Worm (Caenorhabditis elegans): ENCODE results near the gene lat-2.
A peak's percentile ranks its signal among the peaks of the same experiment; 100 is the strongest.

lat-2 gene

DNA sequence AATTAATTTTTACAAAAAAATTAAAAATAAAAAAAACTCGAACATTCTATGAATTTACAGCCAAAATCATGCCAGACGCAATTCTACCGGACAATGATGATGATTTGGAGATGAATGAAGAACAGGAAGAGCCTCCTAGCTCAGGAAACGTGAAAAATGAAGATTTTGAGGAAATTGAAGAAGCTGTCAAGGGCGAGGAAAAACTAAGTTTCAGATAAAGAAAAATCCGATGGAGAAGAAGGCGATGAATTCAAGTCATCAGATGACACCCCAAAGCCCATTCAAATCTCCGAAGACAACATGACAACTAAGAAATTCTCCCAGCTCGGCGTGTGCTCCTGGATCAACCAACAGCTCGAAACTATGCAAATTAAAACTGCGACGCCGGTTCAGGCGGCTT is 37.1 kb upstream of the lat-2 start, which contains the start of gene Y52E8A.1:
Y52E8A.1 (plus strand) TSS at position 301 of the 400 bp plus-strand sequence.
- TF ChIP-seq ces-1 (GFP tag; optimal IDR thresholded peaks at IDR 0.05) = no peak
- no peak for TF ChIP-seq nhr-237 (tag; optimal IDR thresholded peaks at IDR 0.05)
- no peak for TF ChIP-seq elt-1 (tag; optimal IDR thresholded peaks at IDR 0.05; ENCODE audit: borderline replicate concordance, insufficient read depth)
- no peak for TF ChIP-seq nhr-76 (tag; optimal IDR thresholded peaks at IDR 0.05)
- TF ChIP-seq ceh-83 (GFP tag; optimal IDR thresholded peaks at IDR 0.05) = no peak
- TF ChIP-seq elt-3 (tag; optimal IDR thresholded peaks at IDR 0.05) = no peak
- TF ChIP-seq ham-2 (GFP tag; optimal IDR thresholded peaks at IDR 0.05) = no peak
- no peak for TF ChIP-seq flh-1 (GFP tag; optimal IDR thresholded peaks at IDR 0.05)
- no peak for TF ChIP-seq ztf-11 (tag; optimal IDR thresholded peaks at IDR 0.05)

DNA sequence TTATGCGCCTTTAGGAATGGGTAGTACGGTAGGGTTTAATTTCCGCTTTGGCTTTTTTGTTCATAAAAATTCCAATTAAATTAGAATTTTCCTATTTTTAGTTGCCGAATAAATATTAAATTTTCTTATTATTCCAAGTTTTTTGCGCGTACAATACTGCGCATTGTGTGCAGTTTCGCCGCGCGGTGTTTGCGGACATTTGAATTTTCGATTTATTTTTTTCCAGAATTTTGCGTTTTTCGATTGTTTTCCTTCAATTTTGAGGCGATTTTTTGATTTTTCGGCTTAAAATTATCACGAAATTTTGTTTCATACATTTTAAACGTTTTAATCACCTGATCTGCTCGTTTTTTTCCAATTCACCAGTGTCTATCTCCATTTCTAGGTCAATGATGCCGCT is 36.0 kb upstream of the lat-2 start, which contains the start of gene H20J04.6:
H20J04.6 (plus strand) TSS at position 386 of the 400 bp plus-strand sequence.
- no peak for TF ChIP-seq lin-32 (GFP tag; optimal IDR thresholded peaks at IDR 0.05)
- TF ChIP-seq sem-2 (GFP tag; optimal IDR thresholded peaks at IDR 0.05) = no peak
- no peak for TF ChIP-seq mls-2 (tag; optimal IDR thresholded peaks at IDR 0.05)
- TF ChIP-seq ceh-43 (GFP tag; optimal IDR thresholded peaks at IDR 0.05) = no peak
- peak; percentile 29 for TF ChIP-seq mep-1 (tag; optimal IDR thresholded peaks at IDR 0.05)
- no peak for TF ChIP-seq mab-5 (tag; optimal IDR thresholded peaks at IDR 0.05)
- peak; percentile 18 for TF ChIP-seq ces-1 (GFP tag; optimal IDR thresholded peaks at IDR 0.05)
- no peak for TF ChIP-seq unc-39 (tag; optimal IDR thresholded peaks at IDR 0.05)
- no peak for TF ChIP-seq tbx-8 (GFP tag; optimal IDR thresholded peaks at IDR 0.05)
- no peak for TF ChIP-seq blmp-1 (tag; optimal IDR thresholded peaks at IDR 0.05)
- no peak for TF ChIP-seq unc-120 (tag; optimal IDR thresholded peaks at IDR 0.05; ENCODE audit: poor library complexity, severe bottlenecking)
- TF ChIP-seq bed-3 (GFP tag; optimal IDR thresholded peaks at IDR 0.05) = no peak
- TF ChIP-seq zip-8 (tag; optimal IDR thresholded peaks at IDR 0.05) = no peak
- TF ChIP-seq elt-1 (tag; optimal IDR thresholded peaks at IDR 0.05; ENCODE audit: borderline replicate concordance, insufficient read depth) = no peak
- TF ChIP-seq lsy-2 (tag; optimal IDR thresholded peaks at IDR 0.05) = peak; percentile 39
- TF ChIP-seq flh-1 (GFP tag; optimal IDR thresholded peaks at IDR 0.05) = no peak
- TF ChIP-seq ztf-11 (tag; optimal IDR thresholded peaks at IDR 0.05) = no peak
- TF ChIP-seq hlh-1 (tag; optimal IDR thresholded peaks at IDR 0.05) = no peak
- no peak for TF ChIP-seq M03D4.4 (tag; optimal IDR thresholded peaks at IDR 0.05)
- TF ChIP-seq nhr-237 (tag; optimal IDR thresholded peaks at IDR 0.05) = no peak
- no peak for TF ChIP-seq sptf-1 (tag; optimal IDR thresholded peaks at IDR 0.05)
- no peak for TF ChIP-seq unc-62 (GFP tag; optimal IDR thresholded peaks at IDR 0.05)
- peak; percentile 13 for TF ChIP-seq ceh-83 (GFP tag; optimal IDR thresholded peaks at IDR 0.05)
- no peak for TF ChIP-seq elt-3 (tag; optimal IDR thresholded peaks at IDR 0.05)

DNA sequence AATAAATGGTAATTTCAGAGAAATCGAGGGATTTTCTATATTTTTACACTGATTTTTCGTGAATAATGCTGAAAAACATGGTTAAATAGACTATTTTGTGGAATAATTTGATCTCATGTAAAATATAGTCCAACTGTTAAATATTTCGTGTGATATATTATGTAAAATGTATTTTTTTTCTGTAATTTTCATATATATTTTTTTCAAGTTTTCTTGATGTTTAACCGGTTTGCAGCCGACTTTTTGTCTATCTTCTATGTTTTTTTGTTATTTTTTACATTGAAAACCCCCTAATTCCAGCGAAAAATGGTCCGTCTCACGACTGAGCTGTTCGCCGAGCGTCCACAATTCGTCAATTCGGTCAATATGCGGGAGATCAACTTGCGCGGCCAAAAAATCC is 34.8 kb upstream of the lat-2 start, which contains the start of gene mog-2:
mog-2 (plus strand) TSS at position 301 of the 400 bp plus-strand sequence.
- TF ChIP-seq drap-1 (GFP tag; optimal IDR thresholded peaks at IDR 0.05) (no peak), elt-1 (tag; optimal IDR thresholded peaks at IDR 0.05; ENCODE audit: borderline replicate concordance, insufficient read depth) (no peak), sem-2 (GFP tag; optimal IDR thresholded peaks at IDR 0.05) (no peak), snpc-4 (tag; optimal IDR thresholded peaks at IDR 0.05) (no peak), ztf-11 (tag; optimal IDR thresholded peaks at IDR 0.05) (no peak), nhr-12 (tag; optimal IDR thresholded peaks at IDR 0.05) (no peak), unc-120 (tag; optimal IDR thresholded peaks at IDR 0.05; ENCODE audit: poor library complexity, severe bottlenecking) (no peak), M03D4.4 (tag; optimal IDR thresholded peaks at IDR 0.05) (no peak), hlh-1 (tag; optimal IDR thresholded peaks at IDR 0.05) (no peak), nhr-28 (tag; optimal IDR thresholded peaks at IDR 0.05) (no peak), bed-3 (GFP tag; optimal IDR thresholded peaks at IDR 0.05) (no peak)

DNA sequence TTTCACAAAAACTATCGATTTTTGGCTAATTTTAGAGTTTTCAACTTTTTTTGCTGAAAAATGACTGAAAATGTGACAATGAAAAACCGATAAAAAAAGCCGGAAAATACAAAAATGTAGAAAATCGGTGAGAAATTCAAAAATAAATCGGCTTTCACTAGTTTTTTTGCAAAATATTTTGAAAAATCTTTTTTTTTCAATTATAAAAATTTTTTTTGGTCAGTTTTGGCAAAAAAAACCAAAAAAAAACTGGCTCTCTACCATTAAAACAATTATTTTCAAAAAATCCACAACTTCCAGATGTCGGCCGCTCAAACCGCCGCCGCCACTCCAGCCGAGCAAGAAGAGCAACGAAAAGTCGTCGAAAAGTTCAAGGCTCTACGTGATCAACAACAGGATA is 32.4 kb upstream of the lat-2 start, which contains the start of gene pfd-2:
pfd-2 (plus strand) TSS at position 301 of the 400 bp plus-strand sequence.
- TF ChIP-seq mab-5 (tag; optimal IDR thresholded peaks at IDR 0.05) = no peak

DNA sequence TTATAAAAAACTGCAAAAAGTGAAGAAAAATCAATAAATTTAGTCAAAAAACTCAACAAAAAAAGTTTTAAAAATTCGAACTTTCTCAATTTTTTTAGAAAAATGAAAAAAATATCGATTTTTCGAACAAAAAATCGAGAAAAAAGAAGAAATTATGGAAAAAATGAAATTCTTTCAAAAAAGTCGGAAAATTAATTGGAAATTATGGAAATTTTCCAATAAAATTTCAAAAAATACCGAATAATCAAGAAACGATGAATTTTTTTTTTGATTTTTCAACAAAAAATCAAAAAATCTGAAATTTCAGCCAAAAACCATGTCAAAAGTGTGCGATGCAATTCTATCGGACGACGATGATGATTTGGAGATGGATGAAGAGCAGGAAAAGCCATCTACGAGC is 30.1 kb upstream of the lat-2 start, which contains the start of gene H20J04.4:
H20J04.4 (plus strand) TSS at position 301 of the 400 bp plus-strand sequence.
- TF ChIP-seq drap-1 (GFP tag; optimal IDR thresholded peaks at IDR 0.05) (no peak), mep-1 (tag; optimal IDR thresholded peaks at IDR 0.05) (no peak), ces-1 (GFP tag; optimal IDR thresholded peaks at IDR 0.05) (no peak), elt-1 (tag; optimal IDR thresholded peaks at IDR 0.05; ENCODE audit: borderline replicate concordance, insufficient read depth) (no peak), blmp-1 (tag; optimal IDR thresholded peaks at IDR 0.05) (no peak), ztf-11 (tag; optimal IDR thresholded peaks at IDR 0.05) (no peak), sptf-1 (tag; optimal IDR thresholded peaks at IDR 0.05) (no peak), ceh-39 (tag; optimal IDR thresholded peaks at IDR 0.05) (no peak), unc-120 (tag; optimal IDR thresholded peaks at IDR 0.05; ENCODE audit: poor library complexity, severe bottlenecking) (no peak), unc-39 (tag; optimal IDR thresholded peaks at IDR 0.05) (no peak), tbx-8 (GFP tag; optimal IDR thresholded peaks at IDR 0.05) (no peak), lsy-2 (tag; optimal IDR thresholded peaks at IDR 0.05) (no peak), lin-32 (GFP tag; optimal IDR thresholded peaks at IDR 0.05) (no peak), mls-2 (tag; optimal IDR thresholded peaks at IDR 0.05) (no peak)
